Fruit fly (Drosophila melanogaster): Measurements from ENCODE around the gene rtet.
A peak's percentile ranks its signal among the peaks of the same experiment; 100 is the strongest.

rtet gene

DNA sequence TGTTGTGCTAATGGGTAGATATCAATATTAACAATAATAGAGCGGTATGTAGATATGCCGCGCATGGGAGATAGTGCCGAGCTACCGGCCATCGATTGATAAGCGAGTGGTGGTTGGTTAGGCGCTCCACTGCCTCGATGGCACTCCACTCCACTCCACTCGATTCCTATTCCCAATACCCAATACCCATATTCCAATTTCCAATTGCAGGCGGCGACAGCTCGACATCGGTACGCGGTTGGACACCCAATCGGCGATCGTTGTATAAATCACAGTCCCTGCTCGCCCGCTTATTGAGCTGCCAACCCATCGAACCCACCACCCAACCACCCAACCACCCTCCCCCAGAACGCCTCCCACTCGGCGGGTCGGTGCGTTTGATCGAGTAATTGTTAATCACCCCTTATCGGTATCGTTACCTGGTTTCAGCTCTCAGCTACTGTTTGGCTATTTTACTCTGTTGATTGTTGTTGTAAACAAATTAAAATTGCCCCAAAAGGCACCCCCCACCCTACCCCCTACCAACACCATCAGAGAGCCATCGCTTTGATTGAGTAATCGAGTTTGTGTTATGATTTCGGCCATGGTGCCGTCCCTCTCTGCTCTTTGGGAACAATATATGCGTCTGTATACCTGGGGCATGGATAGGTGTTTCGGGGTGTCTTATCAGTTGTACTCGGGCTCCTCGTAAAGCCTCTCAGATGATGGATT is 27.2 kb upstream of the rtet start, which contains the start of gene HHEX (continued):
- TF ChIP-seq CG1792 (GFP tag; optimal IDR thresholded peaks at IDR 0.05) (no peak), CG10267 (tag; optimal IDR thresholded peaks at IDR 0.05) (no peak), org-1 (GFP tag; optimal IDR thresholded peaks at IDR 0.05) (no peak), CG15601 (tag; optimal IDR thresholded peaks at IDR 0.05) (peak; percentile 4), CG10565 (GFP tag; optimal IDR thresholded peaks at IDR 0.05) (no peak), YL-1 (GFP tag; optimal IDR thresholded peaks at IDR 0.05) (no peak), Ets97D (GFP tag; optimal IDR thresholded peaks at IDR 0.05) (no peak), CG12769 (tag; optimal IDR thresholded peaks at IDR 0.05) (peak; percentile 70), CG10321 (GFP tag; IDR thresholded peaks at IDR 0.05) (peak; percentile 62), caup (GFP tag; optimal IDR thresholded peaks at IDR 0.05; ENCODE audit: severe bottlenecking) (peak; percentile 16), pho (GFP tag; optimal IDR thresholded peaks at IDR 0.05) (no peak), CG7556 (GFP tag; optimal IDR thresholded peaks at IDR 0.05) (no peak), Tbp (GFP tag; optimal IDR thresholded peaks at IDR 0.05) (no peak), CG32772 (GFP tag; IDR thresholded peaks at IDR 0.05) (no peak), GATAe (GFP tag; conservative IDR thresholded peaks at IDR 0.05) (peak; percentile 91), Sin3A (optimal IDR thresholded peaks at IDR 0.05) (no peak), Hey (tag; optimal IDR thresholded peaks at IDR 0.05) (peak; percentile 92), grau (tag; optimal IDR thresholded peaks at IDR 0.05) (no peak), HmgZ (tag; optimal IDR thresholded peaks at IDR 0.05) (peak; percentile 49), CG4854 (GFP tag; optimal IDR thresholded peaks at IDR 0.05) (no peak), Hsf (GFP tag; optimal IDR thresholded peaks at IDR 0.05) (no peak), fd96Cb (tag; optimal IDR thresholded peaks at IDR 0.05) (no peak), gt (GFP tag; IDR thresholded peaks at IDR 0.05) (no peak), CG14050 (GFP tag; IDR thresholded peaks at IDR 0.05) (no peak), CG16815 (GFP tag; optimal IDR thresholded peaks at IDR 0.05) (no peak), D19B (GFP tag; optimal IDR thresholded peaks at IDR 0.05) (no peak), Mrtf (GFP tag; IDR thresholded peaks at IDR 0.05) (no peak), CG9437 (GFP tag; optimal IDR thresholded peaks at IDR 0.05) (no peak), inv (GFP tag; IDR thresholded peaks at IDR 0.05; ENCODE audit: partially characterized antibody) (no peak), Vsx1 (GFP tag; optimal IDR thresholded peaks at IDR 0.05) (peak; percentile 95), CG3726 (GFP tag; IDR thresholded peaks at IDR 0.05) (no peak), CG1603 (tag; optimal IDR thresholded peaks at IDR 0.05) (no peak), CG8924 (tag; optimal IDR thresholded peaks at IDR 0.05) (no peak), NC2α (GFP tag; optimal IDR thresholded peaks at IDR 0.05) (no peak), NFAT (GFP tag; IDR thresholded peaks at IDR 0.05) (no peak), CG6765 (GFP tag; optimal IDR thresholded peaks at IDR 0.05) (no peak), Bteb2 (GFP tag; optimal IDR thresholded peaks at IDR 0.05) (no peak), grn (GFP tag; optimal IDR thresholded peaks at IDR 0.05) (peak; percentile 74), wek (GFP tag; optimal IDR thresholded peaks at IDR 0.05) (no peak), Poxn (GFP tag; IDR thresholded peaks at IDR 0.05) (no peak), z (GFP tag; IDR thresholded peaks at IDR 0.05) (no peak), Oli (tag; optimal IDR thresholded peaks at IDR 0.05) (no peak), Fer1 (GFP tag; optimal IDR thresholded peaks at IDR 0.05) (peak; percentile 7), CG15073 (GFP tag; optimal IDR thresholded peaks at IDR 0.05) (no peak), CG1529 (GFP tag; optimal IDR thresholded peaks at IDR 0.05) (no peak), CG16779 (GFP tag; IDR thresholded peaks at IDR 0.05) (no peak), chinmo (GFP tag; IDR thresholded peaks at IDR 0.05; ENCODE audit: partially characterized antibody) (0 out of 4 replicates have a peak, but pooled peaks have one; percentile 43), Hmx (GFP tag; optimal IDR thresholded peaks at IDR 0.05) (no peak), crol (GFP tag; IDR thresholded peaks at IDR 0.05) (peak; percentile 90), CG15696 (tag; optimal IDR thresholded peaks at IDR 0.05) (no peak), lab (GFP tag; optimal IDR thresholded peaks at IDR 0.05) (peak; percentile 95)
